Worm (Caenorhabditis elegans) whole organism, L4/young adult: ENCODE results near the gene pept-1.

Source experiments
- W03F9.2 ChIP-seq: fragments of 150-350 bp; optimal IDR thresholded peaks from 2 replicates; lab custom pipeline; 2014; ENCODE audit warnings: missing biosample characterization, missing genetic modification characterization
- him-1 ChIP-seq: sonication (generic microtip); optimal IDR thresholded peaks from 2 replicates; lab custom pipeline; 2016; ENCODE audit warnings: missing genotype, missing genetic modification reagents, missing genetic modification characterization, missing compliant biosample characterization

DNA sequence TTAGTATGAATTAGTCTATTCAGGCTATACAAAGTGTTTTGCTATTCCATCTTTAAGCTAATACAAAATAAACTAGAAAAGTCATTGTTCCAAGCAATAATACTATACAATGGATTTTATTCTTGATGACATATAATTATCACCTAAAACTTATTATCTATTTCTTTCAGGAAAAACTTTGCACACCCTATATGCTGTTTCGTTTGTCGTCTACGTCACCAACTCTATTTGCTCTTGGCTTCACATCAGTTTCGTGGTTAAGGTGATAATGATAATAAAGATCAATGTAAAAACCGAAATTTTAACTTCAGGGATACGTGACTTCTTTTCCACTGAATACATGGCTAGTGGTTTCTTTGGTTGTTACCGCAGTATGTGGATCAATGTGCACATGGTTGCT lies 5.8 kb downstream of the pept-1 start:
- TF ChIP-seq him-1 (tag; lab: Kevin White, UChicago) (no peak), W03F9.2 (no peak)
